Fruit fly (Drosophila melanogaster) whole organism, embryonic: Measurements from ENCODE around the gene CG8507.

Experiments used
- ATbp ChIP-seq: fragments of 200-800 bp; sonication (Bioruptor generic); optimal IDR thresholded peaks from 2 replicates; lab custom pipeline; 2017; ENCODE audit warnings: missing biosample characterization, mild to moderate bottlenecking, missing genetic modification characterization, missing genetic modification reagents
- Bgb ChIP-seq: fragments of 200-800 bp; sonication (Bioruptor generic); IDR thresholded peaks from 2 replicates; pipeline ENCODE4 v1.3.6; 2022; ENCODE audit warnings: missing biosample characterization, missing genetic modification characterization; ENCODE audit not compliant: partially characterized antibody
- Bteb2 ChIP-seq: fragments of 200-800 bp; sonication (Bioruptor generic); optimal IDR thresholded peaks from 2 replicates; lab custom pipeline; 2016; ENCODE audit warnings: missing biosample characterization, missing genetic modification characterization
- CG10565 ChIP-seq: fragments of 200-800 bp; sonication (Bioruptor generic); optimal IDR thresholded peaks from 3 replicates; lab custom pipeline; 2016; ENCODE audit warnings: missing biosample characterization, mild to moderate bottlenecking, missing genetic modification characterization
- CG11723 ChIP-seq: fragments of 200-800 bp; sonication (Bioruptor generic); optimal IDR thresholded peaks from 2 replicates; lab custom pipeline; 2017; ENCODE audit warnings: missing biosample characterization, mild to moderate bottlenecking, missing genetic modification characterization
- CG1647 ChIP-seq: fragments of 200-800 bp; sonication (Bioruptor generic); optimal IDR thresholded peaks from 3 replicates; lab custom pipeline; 2016; ENCODE audit warnings: missing biosample characterization, missing genetic modification characterization
- CG17829 ChIP-seq: fragments of 200-800 bp; optimal IDR thresholded peaks from 2 replicates; lab custom pipeline; 2019; ENCODE audit warnings: missing biosample characterization, mild to moderate bottlenecking, missing genetic modification characterization, moderate library complexity
- CG18262 ChIP-seq: fragments of 200-800 bp; optimal IDR thresholded peaks from 3 replicates; lab custom pipeline; 2019; ENCODE audit warnings: missing biosample characterization, mild to moderate bottlenecking, missing genetic modification characterization, moderate library complexity
- CG18599 ChIP-seq: fragments of 200-800 bp; sonication (Bioruptor generic); optimal IDR thresholded peaks from 3 replicates; lab custom pipeline; 2017; ENCODE audit warnings: missing biosample characterization, missing genetic modification characterization, mild to moderate bottlenecking, moderate library complexity, missing genetic modification reagents
- CG2120 ChIP-seq: fragments of 200-800 bp; sonication (Bioruptor generic); optimal IDR thresholded peaks from 3 replicates; lab custom pipeline; 2016; ENCODE audit warnings: missing biosample characterization, missing genetic modification characterization
- CG2875 ChIP-seq: fragments of 200-800 bp; sonication (Bioruptor generic); optimal IDR thresholded peaks from 2 replicates; lab custom pipeline; 2017; ENCODE audit warnings: missing biosample characterization, mild to moderate bottlenecking, missing genetic modification characterization, missing genetic modification reagents
- CG2889 ChIP-seq: fragments of 200-800 bp; sonication (Bioruptor generic); IDR thresholded peaks from 3 replicates; pipeline ENCODE4 v1.3.6; 2022; ENCODE audit warnings: missing biosample characterization, missing genetic modification characterization
- CG31224 ChIP-seq: fragments of 200-800 bp; sonication (Bioruptor generic); IDR thresholded peaks from 2 replicates; pipeline ENCODE4 v1.3.6; 2022; ENCODE audit warnings: missing biosample characterization, missing genetic modification characterization
- CG42726 ChIP-seq: fragments of 200-800 bp; sonication (Bioruptor generic); IDR thresholded peaks from 2 replicates; pipeline ENCODE4 v1.3.6; 2022; ENCODE audit warnings: missing biosample characterization, missing genetic modification characterization; ENCODE audit not compliant: partially characterized antibody
- CG43689 ChIP-seq: fragments of 200-800 bp; sonication (Bioruptor generic); IDR thresholded peaks from 2 replicates; pipeline ENCODE4 v1.3.6; 2022; ENCODE audit warnings: missing biosample characterization, missing genetic modification characterization
- CG6854 ChIP-seq: fragments of 200-800 bp; sonication (Bioruptor generic); optimal IDR thresholded peaks from 3 replicates; lab custom pipeline; 2017; ENCODE audit warnings: missing biosample characterization, mild to moderate bottlenecking, missing genetic modification characterization
- CG7357 ChIP-seq: fragments of 200-800 bp; sonication (Bioruptor generic); IDR thresholded peaks from 3 replicates; pipeline ENCODE4 v1.3.6; 2022; ENCODE audit warnings: missing biosample characterization, missing genetic modification characterization
- CG7786 ChIP-seq: fragments of 200-800 bp; sonication (Bioruptor generic); optimal IDR thresholded peaks from 2 replicates; lab custom pipeline; 2016; ENCODE audit warnings: missing biosample characterization, missing genetic modification characterization
- CG9727 ChIP-seq: fragments of 200-800 bp; sonication (Bioruptor generic); optimal IDR thresholded peaks from 3 replicates; lab custom pipeline; 2017; ENCODE audit warnings: missing biosample characterization, mild to moderate bottlenecking, missing genetic modification characterization
- CG9932 ChIP-seq: fragments of 200-800 bp; sonication (Bioruptor generic); IDR thresholded peaks from 2 replicates; pipeline ENCODE4 v1.3.6; 2022; ENCODE audit warnings: missing biosample characterization, missing genetic modification characterization
- CHES-1-like ChIP-seq: fragments of 200-800 bp; sonication (Bioruptor generic); optimal IDR thresholded peaks from 2 replicates; lab custom pipeline; 2016; ENCODE audit warnings: missing biosample characterization, missing genetic modification characterization
- Dbx ChIP-seq: fragments of 200-800 bp; sonication (Bioruptor generic); IDR thresholded peaks from 3 replicates; pipeline ENCODE4 v1.3.6; 2022; ENCODE audit warnings: missing biosample characterization, missing genetic modification characterization
- Dll ChIP-seq: fragments of 200-800 bp; sonication (Bioruptor generic); IDR thresholded peaks from 4 replicates; pipeline ENCODE4 v1.3.6; 2022; ENCODE audit warnings: missing biosample characterization, missing genetic modification characterization; ENCODE audit not compliant: partially characterized antibody
- Drgx ChIP-seq: fragments of 200-800 bp; sonication (Bioruptor generic); IDR thresholded peaks from 2 replicates; pipeline ENCODE4 v1.3.6; 2022; ENCODE audit warnings: missing biosample characterization, missing genetic modification characterization
- Elba2 ChIP-seq: fragments of 200-800 bp; sonication (Bioruptor generic); optimal IDR thresholded peaks from 3 replicates; lab custom pipeline; 2016; ENCODE audit warnings: missing biosample characterization, missing genetic modification characterization
- HLHmδ ChIP-seq: fragments of 200-800 bp; sonication (Bioruptor generic); optimal IDR thresholded peaks from 2 replicates; lab custom pipeline; 2018; ENCODE audit warnings: missing biosample characterization, mild to moderate bottlenecking, missing genetic modification characterization, moderate library complexity
- Hey ChIP-seq: fragments of 200-800 bp; sonication (Bioruptor generic); optimal IDR thresholded peaks from 3 replicates; lab custom pipeline; 2018; ENCODE audit warnings: missing biosample characterization, mild to moderate bottlenecking, missing genetic modification characterization
- MTF-1 ChIP-seq: fragments of 200-800 bp; sonication (Bioruptor generic); optimal IDR thresholded peaks from 2 replicates; lab custom pipeline; 2018; ENCODE audit warnings: missing biosample characterization, mild to moderate bottlenecking, missing genetic modification characterization, borderline replicate concordance
- Med ChIP-seq: fragments of 200-800 bp; sonication (Bioruptor generic); peaks from one replicate; lab custom pipeline; 2016; ENCODE audit warnings: missing biosample characterization, missing genetic modification characterization, mild to moderate bottlenecking, inconsistent platforms, moderate library complexity
- Scr ChIP-seq: fragments of 200-800 bp; sonication (Bioruptor generic); IDR thresholded peaks from 2 replicates; pipeline ENCODE4 v1.3.6; 2022; ENCODE audit warnings: missing biosample characterization, missing genetic modification characterization; ENCODE audit not compliant: partially characterized antibody
- Sry-β ChIP-seq: fragments of 200-800 bp; sonication (Bioruptor generic); optimal IDR thresholded peaks from 2 replicates; lab custom pipeline; 2018; ENCODE audit warnings: missing biosample characterization, mild to moderate bottlenecking, missing genetic modification characterization, moderate library complexity
- Xbp1 ChIP-seq: fragments of 200-800 bp; sonication (Bioruptor generic); optimal IDR thresholded peaks from 3 replicates; lab custom pipeline; 2016; ENCODE audit warnings: missing biosample characterization, mild to moderate bottlenecking, missing genetic modification characterization
- YL-1 ChIP-seq: fragments of 200-800 bp; sonication (Bioruptor generic); optimal IDR thresholded peaks from 3 replicates; lab custom pipeline; 2017; ENCODE audit warnings: missing biosample characterization, mild to moderate bottlenecking, missing genetic modification characterization
- abd-A ChIP-seq: fragments of 200-800 bp; sonication (Bioruptor generic); optimal IDR thresholded peaks from 3 replicates; lab custom pipeline; 2019; ENCODE audit warnings: missing biosample characterization, mild to moderate bottlenecking, missing genetic modification characterization, moderate library complexity
- ato ChIP-seq: fragments of 200-800 bp; sonication (Bioruptor generic); IDR thresholded peaks from 2 replicates; pipeline ENCODE4 v1.3.6; 2022; ENCODE audit warnings: missing biosample characterization, missing genetic modification characterization; ENCODE audit not compliant: partially characterized antibody
- chif ChIP-seq, 2 experiments: fragments of 200-800 bp; sonication (Bioruptor generic); optimal IDR thresholded peaks; 3 replicates each; lab custom pipeline; 2016; ENCODE audit warnings: missing biosample characterization in 2 of 2, missing genetic modification characterization in 2 of 2
- disco-r ChIP-seq: fragments of 200-800 bp; sonication (Bioruptor generic); optimal IDR thresholded peaks from 2 replicates; lab custom pipeline; 2016; ENCODE audit warnings: missing biosample characterization, missing genetic modification characterization
- dpn ChIP-seq, 2 experiments: fragments of 200-800 bp; sonication (Bioruptor generic); optimal IDR thresholded peaks; 3 replicates each; lab custom pipeline; 2016; ENCODE audit warnings: missing biosample characterization in 2 of 2, missing genetic modification characterization in 2 of 2
- exex ChIP-seq: fragments of 200-800 bp; sonication (Bioruptor generic); optimal IDR thresholded peaks from 4 replicates; lab custom pipeline; 2018; ENCODE audit warnings: missing biosample characterization, mild to moderate bottlenecking, missing genetic modification characterization, moderate library complexity
- gfzf ChIP-seq: fragments of 200-800 bp; sonication (Bioruptor generic); optimal IDR thresholded peaks from 2 replicates; lab custom pipeline; 2016; ENCODE audit warnings: missing biosample characterization, mild to moderate bottlenecking, missing genetic modification characterization, moderate library complexity
- hb ChIP-seq: fragments of 200-800 bp; sonication (Bioruptor generic); IDR thresholded peaks from 3 replicates; pipeline ENCODE4 v1.3.6; 2022; ENCODE audit warnings: missing biosample characterization, missing genetic modification characterization; ENCODE audit not compliant: partially characterized antibody
- phol ChIP-seq: fragments of 200-800 bp; sonication (Bioruptor generic); optimal IDR thresholded peaks from 3 replicates; lab custom pipeline; 2018; ENCODE audit warnings: missing biosample characterization, mild to moderate bottlenecking, missing genetic modification characterization, moderate library complexity
- scrt ChIP-seq: fragments of 200-800 bp; sonication (Bioruptor generic); optimal IDR thresholded peaks from 2 replicates; lab custom pipeline; 2018; ENCODE audit warnings: missing biosample characterization, mild to moderate bottlenecking, missing genetic modification characterization, moderate library complexity
- sna ChIP-seq: fragments of 200-800 bp; sonication (Bioruptor generic); IDR thresholded peaks from 2 replicates; pipeline ENCODE4 v1.3.6; 2022; ENCODE audit warnings: missing biosample characterization, missing genetic modification characterization; ENCODE audit not compliant: partially characterized antibody
- sr ChIP-seq: fragments of 200-800 bp; sonication (Bioruptor generic); IDR thresholded peaks from 3 replicates; pipeline ENCODE4 v1.3.6; 2022; ENCODE audit warnings: missing biosample characterization, missing genetic modification characterization
- toy ChIP-seq: fragments of 200-800 bp; sonication (Bioruptor generic); IDR thresholded peaks from 2 replicates; pipeline ENCODE4 v1.3.6; 2022; ENCODE audit warnings: missing biosample characterization, missing genetic modification characterization
- ttk ChIP-seq: fragments of 200-800 bp; sonication (Bioruptor generic); IDR thresholded peaks from 2 replicates; pipeline ENCODE4 v2.1.2; 2022; ENCODE audit warnings: missing biosample characterization, missing genetic modification characterization
- tup ChIP-seq: fragments of 200-800 bp; sonication (Bioruptor generic); optimal IDR thresholded peaks from 2 replicates; lab custom pipeline; 2016; ENCODE audit warnings: missing biosample characterization, mild to moderate bottlenecking, missing genetic modification characterization, moderate library complexity
- unpg ChIP-seq: fragments of 200-800 bp; sonication (Bioruptor generic); optimal IDR thresholded peaks from 3 replicates; lab custom pipeline; 2018; ENCODE audit warnings: missing biosample characterization, mild to moderate bottlenecking, missing genetic modification characterization, moderate library complexity

The CG8507 gene

dm6 chr3R:9779764-9780163 lies 11.5 kb upstream of the CG8507 start, which contains the start of gene CG12947 (continued):
- TF ChIP-seq Hey (tag; lab: Kevin White, UChicago) (no peak), ttk (GFP tag; lab: Robert Waterston, UW) (no peak), CG2889 (no peak), scrt (no peak), CG11723 (GFP tag; lab: Kevin White, UChicago) (no peak), Dbx (GFP tag; lab: Robert Waterston, UW) (0 out of 3 replicates have a peak, but pooled peaks have one; percentile 14), CG2875 (GFP tag; lab: Kevin White, UChicago) (no peak), Elba2 (GFP tag; lab: Kevin White, UChicago) (no peak), Scr (GFP tag; lab: Robert Waterston, UW) (peak; percentile 11; the same call in 1 of the 2 replicates), CG42726 (no peak), gfzf (GFP tag; lab: Kevin White, UChicago) (no peak), CG18262 (tag; lab: Kevin White, UChicago) (no peak), CG18599 (GFP tag; lab: Kevin White, UChicago) (no peak), dpn (GFP tag; optimal IDR thresholded peaks at IDR 0.05; lab: Kevin White, UChicago) (no peak), exex (tag; lab: Kevin White, UChicago) (no peak), Med (GFP tag; lab: Kevin White, UChicago) (peak; percentile 51), Bteb2 (no peak), sna (GFP tag; lab: Robert Waterston, UW) (no peak), CG9932 (0 out of 2 replicates have a peak, but pooled peaks have one; percentile 11), Drgx (GFP tag; lab: Robert Waterston, UW) (0 out of 2 replicates have a peak, but pooled peaks have one; percentile 21), Sry-β (GFP tag; lab: Kevin White, UChicago) (no peak), disco-r (GFP tag; lab: Kevin White, UChicago) (no peak), HLHmδ (GFP tag; lab: Kevin White, UChicago) (no peak), toy (no peak)

- TF ChIP-seq CG10565 (GFP tag; lab: Kevin White, UChicago) (no peak), sr (no peak), CG31224 (GFP tag; lab: Robert Waterston, UW) (no peak), CG2120 (peak; percentile 24), phol (tag; lab: Kevin White, UChicago) (peak; percentile 16), CG6854 (GFP tag; lab: Kevin White, UChicago) (no peak), abd-A (tag; lab: Kevin White, UChicago) (no peak), CG7786 (GFP tag; lab: Kevin White, UChicago) (no peak), YL-1 (no peak), ATbp (GFP tag; lab: Kevin White, UChicago) (peak; percentile 29), CG1647 (GFP tag; lab: Kevin White, UChicago) (no peak), chif (GFP tag; optimal IDR thresholded peaks at IDR 0.05; lab: Kevin White, UChicago) (no peak), Bgb (GFP tag; lab: Robert Waterston, UW) (peak; percentile 21; the same call in 1 of the 2 replicates), unpg (GFP tag; lab: Kevin White, UChicago) (peak; percentile 47), CG7357 (GFP tag; lab: Robert Waterston, UW) (no peak), CG43689 (no peak), hb (GFP tag; lab: Robert Waterston, UW) (no peak), Dll (no peak), MTF-1 (GFP tag; lab: Kevin White, UChicago) (peak; percentile 49), CG9727 (GFP tag; lab: Kevin White, UChicago) (no peak), CHES-1-like (no peak), toy (no peak), Xbp1 (GFP tag; lab: Kevin White, UChicago) (peak; percentile 6), tup (GFP tag; lab: Kevin White, UChicago) (no peak), CG17829 (tag; lab: Kevin White, UChicago) (no peak), ato (GFP tag; lab: Robert Waterston, UW) (no peak)
Observed at dm6 chr3R:9783240-9783917, 7.9 kb upstream of the CG8507 start.
